Fruit fly (Drosophila melanogaster) whole organism, prepupa: ENCODE results near the gene CG43450.

Source experiments
- Blimp-1 ChIP-seq: fragments of 200-800 bp; sonication (Bioruptor generic); optimal IDR thresholded peaks from 3 replicates; lab custom pipeline; 2017; ENCODE audit warnings: missing biosample characterization, missing genetic modification characterization, mild to moderate bottlenecking, moderate library complexity, missing genetic modification reagents
- CG10631 ChIP-seq: fragments of 200-800 bp; sonication (Bioruptor generic); optimal IDR thresholded peaks from 2 replicates; lab custom pipeline; 2016; ENCODE audit warnings: missing biosample characterization, missing genetic modification characterization
- CG10669 ChIP-seq: fragments of 200-800 bp; sonication (Bioruptor generic); optimal IDR thresholded peaks from 3 replicates; lab custom pipeline; 2018; ENCODE audit warnings: missing biosample characterization, mild to moderate bottlenecking, missing genetic modification characterization, moderate library complexity
- CG11294 ChIP-seq: fragments of 200-800 bp; sonication (Bioruptor generic); IDR thresholded peaks from 2 replicates; pipeline ENCODE4 v1.3.6; 2022; ENCODE audit warnings: missing biosample characterization, missing genetic modification characterization
- CG11902 ChIP-seq: fragments of 200-800 bp; sonication (Bioruptor generic); optimal IDR thresholded peaks from 3 replicates; lab custom pipeline; 2016; ENCODE audit warnings: missing biosample characterization, missing genetic modification characterization
- CG15336 ChIP-seq: fragments of 200-800 bp; sonication (Bioruptor generic); IDR thresholded peaks from 2 replicates; pipeline ENCODE4 v1.3.6; 2022; ENCODE audit warnings: missing biosample characterization, missing genetic modification characterization
- CG1621 ChIP-seq: fragments of 200-800 bp; sonication (Bioruptor generic); optimal IDR thresholded peaks from 3 replicates; lab custom pipeline; 2018; ENCODE audit warnings: missing biosample characterization, mild to moderate bottlenecking, missing genetic modification characterization
- CG16779 ChIP-seq: fragments of 200-800 bp; sonication (Bioruptor generic); optimal IDR thresholded peaks from 3 replicates; lab custom pipeline; 2017; ENCODE audit warnings: missing biosample characterization, mild to moderate bottlenecking, missing genetic modification characterization
- CG3032 ChIP-seq: fragments of 200-800 bp; optimal IDR thresholded peaks from 2 replicates; lab custom pipeline; 2019; ENCODE audit warnings: missing biosample characterization, mild to moderate bottlenecking, missing genetic modification characterization, moderate library complexity
- CG31627 ChIP-seq: fragments of 200-800 bp; sonication (Bioruptor generic); optimal IDR thresholded peaks from 3 replicates; lab custom pipeline; 2016; ENCODE audit warnings: missing biosample characterization, missing genetic modification characterization
- CG32006 ChIP-seq: fragments of 200-800 bp; sonication (Bioruptor generic); optimal IDR thresholded peaks from 3 replicates; lab custom pipeline; 2017; ENCODE audit warnings: missing biosample characterization, mild to moderate bottlenecking, missing genetic modification characterization
- CG34406 ChIP-seq: fragments of 200-800 bp; sonication (Bioruptor generic); optimal IDR thresholded peaks from 3 replicates; lab custom pipeline; 2016; ENCODE audit warnings: missing biosample characterization, missing genetic modification characterization
- CG3919 ChIP-seq: fragments of 200-800 bp; sonication (Bioruptor generic); optimal IDR thresholded peaks from 3 replicates; lab custom pipeline; 2016; ENCODE audit warnings: missing biosample characterization, missing genetic modification characterization
- CG4318 ChIP-seq: fragments of 200-800 bp; sonication (Bioruptor generic); optimal IDR thresholded peaks from 3 replicates; lab custom pipeline; 2017; ENCODE audit warnings: missing biosample characterization, mild to moderate bottlenecking, missing genetic modification characterization
- CG6163 ChIP-seq: fragments of 200-800 bp; sonication (Bioruptor generic); IDR thresholded peaks from 3 replicates; pipeline ENCODE4 v1.3.6; 2022; ENCODE audit warnings: missing biosample characterization, missing genetic modification characterization
- CG6276 ChIP-seq: fragments of 200-800 bp; sonication (Bioruptor generic); optimal IDR thresholded peaks from 2 replicates; lab custom pipeline; 2017; ENCODE audit warnings: missing biosample characterization, mild to moderate bottlenecking, missing genetic modification characterization
- CG6792 ChIP-seq: fragments of 200-800 bp; sonication (Bioruptor generic); optimal IDR thresholded peaks from 3 replicates; lab custom pipeline; 2016; ENCODE audit warnings: missing biosample characterization, missing genetic modification characterization
- CG6808 ChIP-seq: fragments of 200-800 bp; sonication (Bioruptor generic); optimal IDR thresholded peaks from 3 replicates; lab custom pipeline; 2017; ENCODE audit warnings: missing biosample characterization, missing genetic modification characterization, mild to moderate bottlenecking, moderate library complexity, missing genetic modification reagents
- CG6854 ChIP-seq: fragments of 200-800 bp; sonication (Bioruptor generic); optimal IDR thresholded peaks from 2 replicates; lab custom pipeline; 2017; ENCODE audit warnings: missing biosample characterization, mild to moderate bottlenecking, missing genetic modification characterization
- CG7368 ChIP-seq: fragments of 200-800 bp; sonication (Bioruptor generic); optimal IDR thresholded peaks from 3 replicates; lab custom pipeline; 2016; ENCODE audit warnings: missing biosample characterization, missing genetic modification characterization
- CG8119 ChIP-seq: fragments of 200-800 bp; sonication (Bioruptor generic); IDR thresholded peaks from 3 replicates; pipeline ENCODE4 v1.3.6; 2022; ENCODE audit warnings: missing biosample characterization, missing genetic modification characterization
- CG8632 ChIP-seq: fragments of 200-800 bp; sonication (Bioruptor generic); optimal IDR thresholded peaks from 3 replicates; lab custom pipeline; 2016; ENCODE audit warnings: missing biosample characterization, missing genetic modification characterization
- CG9139 ChIP-seq: fragments of 200-800 bp; sonication (Bioruptor generic); optimal IDR thresholded peaks from 3 replicates; lab custom pipeline; 2017; ENCODE audit warnings: missing biosample characterization, mild to moderate bottlenecking, missing genetic modification characterization
- Eip75B ChIP-seq: fragments of 200-800 bp; sonication (Bioruptor generic); optimal IDR thresholded peaks from 3 replicates; lab custom pipeline; 2016; ENCODE audit warnings: missing biosample characterization, missing genetic modification characterization
- Eip78C ChIP-seq: fragments of 200-800 bp; sonication (Bioruptor generic); peaks from one replicate; lab custom pipeline; 2016; ENCODE audit warnings: missing biosample characterization, missing genetic modification characterization
- Ets21C ChIP-seq: fragments of 200-800 bp; sonication (Bioruptor generic); optimal IDR thresholded peaks from 3 replicates; lab custom pipeline; 2016; ENCODE audit warnings: missing biosample characterization, missing genetic modification characterization
- Ets96B ChIP-seq: fragments of 200-800 bp; optimal IDR thresholded peaks from 2 replicates; lab custom pipeline; 2019; ENCODE audit warnings: missing biosample characterization, mild to moderate bottlenecking, missing genetic modification characterization, moderate library complexity
- Gug ChIP-seq: fragments of 200-800 bp; sonication (Bioruptor generic); IDR thresholded peaks from 2 replicates; pipeline ENCODE4 v1.3.6; 2022; ENCODE audit warnings: missing biosample characterization, missing genetic modification characterization
- Hr38 ChIP-seq: sonication (Bioruptor generic); optimal IDR thresholded peaks from 2 replicates; lab custom pipeline; 2016; ENCODE audit warnings: missing biosample characterization, missing genetic modification characterization
- Hr39 ChIP-seq: fragments of 200-800 bp; sonication (Bioruptor generic); optimal IDR thresholded peaks from 2 replicates; lab custom pipeline; 2016; ENCODE audit warnings: missing biosample characterization, missing genetic modification characterization
- Hr4 ChIP-seq: fragments of 200-800 bp; sonication (Bioruptor generic); optimal IDR thresholded peaks from 3 replicates; lab custom pipeline; 2016; ENCODE audit warnings: missing biosample characterization, missing genetic modification characterization
- Lpt ChIP-seq: fragments of 200-800 bp; sonication (Bioruptor generic); optimal IDR thresholded peaks from 3 replicates; lab custom pipeline; 2016; ENCODE audit warnings: missing biosample characterization, missing genetic modification characterization
- Met ChIP-seq: fragments of 200-800 bp; sonication (Bioruptor generic); optimal IDR thresholded peaks from 3 replicates; lab custom pipeline; 2016; ENCODE audit warnings: missing biosample characterization, missing genetic modification characterization
- Smox ChIP-seq: fragments of 200-800 bp; sonication (Bioruptor generic); optimal IDR thresholded peaks from 3 replicates; lab custom pipeline; 2016; ENCODE audit warnings: missing biosample characterization, missing genetic modification characterization
- Sox14 ChIP-seq: fragments of 200-800 bp; sonication (Bioruptor generic); optimal IDR thresholded peaks from 3 replicates; lab custom pipeline; 2016; ENCODE audit warnings: missing biosample characterization, missing genetic modification characterization
- Sox15 ChIP-seq: fragments of 200-800 bp; sonication (Bioruptor generic); optimal IDR thresholded peaks from 3 replicates; lab custom pipeline; 2016; ENCODE audit warnings: missing biosample characterization, missing genetic modification characterization
- achi ChIP-seq: fragments of 200-800 bp; sonication (Bioruptor generic); optimal IDR thresholded peaks from 3 replicates; lab custom pipeline; 2016; ENCODE audit warnings: missing biosample characterization, missing genetic modification characterization
- cyc ChIP-seq: fragments of 200-800 bp; sonication (Bioruptor generic); optimal IDR thresholded peaks from 3 replicates; lab custom pipeline; 2016; ENCODE audit warnings: missing biosample characterization, missing genetic modification characterization
- dac ChIP-seq: fragments of 200-800 bp; sonication (Bioruptor generic); optimal IDR thresholded peaks from 2 replicates; lab custom pipeline; 2017; ENCODE audit warnings: missing biosample characterization, mild to moderate bottlenecking, missing genetic modification characterization
- dsx ChIP-seq: fragments of 200-800 bp; optimal IDR thresholded peaks from 3 replicates; lab custom pipeline; 2019; ENCODE audit warnings: missing biosample characterization, mild to moderate bottlenecking, missing genetic modification characterization, moderate library complexity; ENCODE audit not compliant: poor library complexity, severe bottlenecking
- eg ChIP-seq: fragments of 200-800 bp; sonication (Bioruptor generic); IDR thresholded peaks from 3 replicates; pipeline ENCODE4 v1.3.6; 2022; ENCODE audit warnings: missing biosample characterization, missing genetic modification characterization
- esn ChIP-seq: fragments of 200-800 bp; sonication (Bioruptor generic); optimal IDR thresholded peaks from 2 replicates; lab custom pipeline; 2016; ENCODE audit warnings: missing biosample characterization, mild to moderate bottlenecking, missing genetic modification characterization, moderate library complexity
- fd59A ChIP-seq: fragments of 200-800 bp; sonication (Bioruptor generic); optimal IDR thresholded peaks from 2 replicates; lab custom pipeline; 2017; ENCODE audit warnings: missing biosample characterization, mild to moderate bottlenecking, missing genetic modification characterization, missing genetic modification reagents
- fd85E ChIP-seq: fragments of 200-800 bp; sonication (Bioruptor generic); optimal IDR thresholded peaks from 3 replicates; lab custom pipeline; 2016; ENCODE audit warnings: missing biosample characterization, missing genetic modification characterization
- lz ChIP-seq: fragments of 200-800 bp; sonication (Bioruptor generic); optimal IDR thresholded peaks from 3 replicates; lab custom pipeline; 2016; ENCODE audit warnings: missing biosample characterization, missing genetic modification characterization
- net ChIP-seq: fragments of 200-800 bp; sonication (Bioruptor generic); optimal IDR thresholded peaks from 3 replicates; lab custom pipeline; 2016; ENCODE audit warnings: missing biosample characterization, missing genetic modification characterization
- pdm3 ChIP-seq: fragments of 200-800 bp; sonication (Bioruptor generic); optimal IDR thresholded peaks from 3 replicates; lab custom pipeline; 2016; ENCODE audit warnings: missing biosample characterization, missing genetic modification characterization
- salr ChIP-seq, 2 experiments: fragments of 200-800 bp; sonication (Bioruptor generic); optimal IDR thresholded peaks; 3 replicates each; lab custom pipeline; 2016 to 2018; ENCODE audit warnings: missing biosample characterization in 2 of 2, missing genetic modification characterization in 2 of 2, mild to moderate bottlenecking in 1 of 2
- spab ChIP-seq: fragments of 200-800 bp; sonication (Bioruptor generic); optimal IDR thresholded peaks from 2 replicates; lab custom pipeline; 2017; ENCODE audit warnings: missing biosample characterization, mild to moderate bottlenecking, missing genetic modification characterization, missing genetic modification reagents
- ss ChIP-seq, 2 experiments: fragments of 200-800 bp; sonication (Bioruptor generic); optimal IDR thresholded peaks; 2 replicates in 1 of 2; 3 replicates in 1 of 2; lab custom pipeline; 2017 to 2018; ENCODE audit warnings: mild to moderate bottlenecking in 2 of 2, missing biosample characterization in 2 of 2, missing genetic modification characterization in 2 of 2, moderate library complexity in 1 of 2
- svp ChIP-seq: fragments of 200-800 bp; sonication (Bioruptor generic); peaks from one replicate; lab custom pipeline; 2016; ENCODE audit warnings: missing biosample characterization, missing genetic modification characterization
- topi ChIP-seq: fragments of 200-800 bp; sonication (Bioruptor generic); optimal IDR thresholded peaks from 3 replicates; lab custom pipeline; 2016; ENCODE audit warnings: missing biosample characterization, missing genetic modification characterization
- vri ChIP-seq: fragments of 200-800 bp; sonication (Bioruptor generic); optimal IDR thresholded peaks from 3 replicates; lab custom pipeline; 2016; ENCODE audit warnings: missing biosample characterization, mild to moderate bottlenecking, missing genetic modification characterization

CG43450 gene

dm6 chr3R:12196100-12196499 is 1.0 kb downstream of the CG43450 start:
- TF ChIP-seq eg (GFP tag; lab: Robert Waterston, UW) = peak; percentile 63; the same call in 2 of the 3 replicates
- TF ChIP-seq Hr38 (GFP tag; lab: Kevin White, UChicago) = no peak
- no peak for TF ChIP-seq vri (GFP tag; lab: Kevin White, UChicago)
- TF ChIP-seq CG3032 (tag; lab: Kevin White, UChicago) = no peak
- TF ChIP-seq Lpt (GFP tag; lab: Kevin White, UChicago) = no peak
- no peak for TF ChIP-seq Gug (GFP tag; lab: Robert Waterston, UW)
- TF ChIP-seq Hr4 (GFP tag; lab: Kevin White, UChicago) = peak; percentile 17
- TF ChIP-seq CG6792 (GFP tag; lab: Kevin White, UChicago) = no peak
- no peak for TF ChIP-seq CG6276 (GFP tag; lab: Kevin White, UChicago)
- TF ChIP-seq lz = no peak
- TF ChIP-seq CG7368 (GFP tag; lab: Kevin White, UChicago) = no peak
- no peak for TF ChIP-seq dsx
- no peak for TF ChIP-seq esn
- peak; percentile 43 for TF ChIP-seq Ets96B (tag; lab: Kevin White, UChicago)
- no peak for TF ChIP-seq svp (GFP tag; lab: Kevin White, UChicago)
- peak; percentile 20 for TF ChIP-seq achi (GFP tag; lab: Kevin White, UChicago)
- TF ChIP-seq CG8119 (GFP tag; lab: Robert Waterston, UW) = no peak
- no peak for TF ChIP-seq CG9139 (GFP tag; lab: Kevin White, UChicago)
- TF ChIP-seq Ets21C = no peak
- TF ChIP-seq Sox15 (GFP tag; lab: Kevin White, UChicago) = no peak
- peak; percentile 12 for TF ChIP-seq spab (GFP tag; lab: Kevin White, UChicago)
- TF ChIP-seq CG6808 (GFP tag; lab: Kevin White, UChicago) = peak; percentile 16
- peak; percentile 1 for TF ChIP-seq CG8632 (GFP tag; lab: Kevin White, UChicago)
- TF ChIP-seq Smox (GFP tag; lab: Kevin White, UChicago) = no peak
- peak; percentile 38 for TF ChIP-seq CG10669 (GFP tag; lab: Kevin White, UChicago)
- no peak for TF ChIP-seq CG34406 (GFP tag; lab: Kevin White, UChicago)
- no peak for TF ChIP-seq CG4318 (GFP tag; lab: Kevin White, UChicago)
- no peak for TF ChIP-seq CG11902 (GFP tag; lab: Kevin White, UChicago)
- TF ChIP-seq salr (GFP tag; optimal IDR thresholded peaks at IDR 0.05; lab: Kevin White, UChicago) = no peak
- TF ChIP-seq CG6854 (GFP tag; lab: Kevin White, UChicago) = no peak
- TF ChIP-seq net (GFP tag; lab: Kevin White, UChicago) = no peak
- peak; percentile 19 for TF ChIP-seq fd59A
- TF ChIP-seq CG31627 (GFP tag; lab: Kevin White, UChicago) = no peak
- no peak for TF ChIP-seq CG11294 (GFP tag; lab: Robert Waterston, UW)
- no peak for TF ChIP-seq Blimp-1
- TF ChIP-seq CG10631 (GFP tag; lab: Kevin White, UChicago) = peak; percentile 47
- peak in 1 of 2 experiments; percentile 17 for TF ChIP-seq ss (GFP tag; optimal IDR thresholded peaks at IDR 0.05; lab: Kevin White, UChicago)
- TF ChIP-seq CG3919 (GFP tag; lab: Kevin White, UChicago) = no peak
- peak; percentile 42; the same call in 1 of the 2 replicates for TF ChIP-seq CG15336 (GFP tag; lab: Robert Waterston, UW)
- no peak for TF ChIP-seq Sox14
- TF ChIP-seq topi (GFP tag; lab: Kevin White, UChicago) = no peak
- TF ChIP-seq Eip78C (GFP tag; lab: Kevin White, UChicago) = no peak
- no peak for TF ChIP-seq cyc (GFP tag; lab: Kevin White, UChicago)
- peak; percentile 38 for TF ChIP-seq Eip75B (GFP tag; lab: Kevin White, UChicago)
- TF ChIP-seq pdm3 (GFP tag; lab: Kevin White, UChicago) = peak; percentile 41
- no peak for TF ChIP-seq fd85E
- TF ChIP-seq CG6163 (GFP tag; lab: Robert Waterston, UW) = peak; percentile 46; the same call in 1 of the 3 replicates
- TF ChIP-seq dac (GFP tag; lab: Kevin White, UChicago) = no peak
- TF ChIP-seq CG16779 (tag; lab: Kevin White, UChicago) = no peak
- no peak for TF ChIP-seq CG1621 (tag; lab: Kevin White, UChicago)
- peak; percentile 23 for TF ChIP-seq Met (GFP tag; lab: Kevin White, UChicago)
- TF ChIP-seq Hr39 (GFP tag; lab: Kevin White, UChicago) = peak; percentile 16
- peak; percentile 47 for TF ChIP-seq CG32006 (GFP tag; lab: Kevin White, UChicago)
